Worm (Caenorhabditis elegans): Measurements from ENCODE around the gene lect-2.
A peak's percentile ranks its signal among the peaks of the same experiment; 100 is the strongest.

lect-2 gene

DNA sequence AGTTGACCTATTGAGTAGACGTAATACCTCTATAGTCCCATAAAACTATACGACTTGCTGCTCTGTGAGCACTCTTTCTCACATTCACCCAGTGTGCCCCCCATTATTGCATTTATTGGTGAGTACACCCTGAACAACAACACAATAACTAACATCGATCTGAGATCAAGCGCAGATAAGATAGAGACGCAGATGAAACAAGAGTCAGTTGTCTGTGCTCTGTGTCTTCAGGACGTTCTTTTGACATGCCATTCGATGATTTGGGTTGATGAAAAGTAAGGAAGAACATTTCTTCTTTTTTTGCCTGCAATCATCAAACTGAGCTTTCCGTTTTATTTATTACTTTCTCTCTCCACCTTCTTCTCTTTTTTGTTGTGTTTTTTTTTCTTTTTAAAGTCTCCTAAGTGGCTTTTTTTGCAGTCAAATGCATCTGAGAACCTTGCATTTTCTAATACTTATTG, at the start of gene lect-2:
TSS of gene lect-2 (plus strand) at position 411 of the 461 bp plus-strand sequence.
- TF ChIP-seq unc-55 (GFP tag; optimal IDR thresholded peaks at IDR 0.05), result peak; percentile 35
- TF ChIP-seq eyg-1 (tag; optimal IDR thresholded peaks at IDR 0.05), result no peak

ce11 chrII:5742767-5743166, 47.8 kb upstream of the lect-2 start:
- TF ChIP-seq ama-1 (optimal IDR thresholded peaks at IDR 0.05), result no peak
- TF ChIP-seq pros-1 (tag; optimal IDR thresholded peaks at IDR 0.05), result no peak
- no peak for TF ChIP-seq ahr-1 (tag; optimal IDR thresholded peaks at IDR 0.05)
- TF ChIP-seq ceh-22 (tag; optimal IDR thresholded peaks at IDR 0.05), result no peak
- TF ChIP-seq tbx-7 (tag; optimal IDR thresholded peaks at IDR 0.05), result no peak
- TF ChIP-seq pax-1 (tag; optimal IDR thresholded peaks at IDR 0.05), result no peak
- TF ChIP-seq pag-3 (tag; optimal IDR thresholded peaks at IDR 0.05; ENCODE audit: borderline replicate concordance), result no peak
- TF ChIP-seq zip-5 (tag; optimal IDR thresholded peaks at IDR 0.05), result no peak
- no peak for TF ChIP-seq unc-86 (tag; optimal IDR thresholded peaks at IDR 0.05)
- no peak for TF ChIP-seq nhr-232 (tag; optimal IDR thresholded peaks at IDR 0.05)
- no peak for TF ChIP-seq npax-4 (tag; optimal IDR thresholded peaks at IDR 0.05)
- no peak for TF ChIP-seq madf-2 (tag; optimal IDR thresholded peaks at IDR 0.05)
- TF ChIP-seq nfya-1 (tag; optimal IDR thresholded peaks at IDR 0.05), result no peak
- no peak for TF ChIP-seq C08G9.2 (tag; optimal IDR thresholded peaks at IDR 0.05)

- TF ChIP-seq Y22D7AL.16 (tag; optimal IDR thresholded peaks at IDR 0.05) (no peak), ztf-16 (tag; optimal IDR thresholded peaks at IDR 0.05) (no peak), sox-2 (GFP tag; IDR thresholded peaks at IDR 0.05) (no peak), C08G9.2 (tag; optimal IDR thresholded peaks at IDR 0.05) (no peak), lim-6 (tag; optimal IDR thresholded peaks at IDR 0.05) (no peak), pros-1 (tag; optimal IDR thresholded peaks at IDR 0.05) (no peak), hlh-15 (tag; optimal IDR thresholded peaks at IDR 0.05) (no peak), pag-3 (tag; optimal IDR thresholded peaks at IDR 0.05; ENCODE audit: borderline replicate concordance) (no peak), ahr-1 (tag; optimal IDR thresholded peaks at IDR 0.05) (no peak), che-1 (tag; optimal IDR thresholded peaks at IDR 0.05) (no peak), ceh-48 (tag; optimal IDR thresholded peaks at IDR 0.05) (no peak), ceh-31 (tag; optimal IDR thresholded peaks at IDR 0.05) (no peak)
Measured at ce11 chrII:5744342-5744741, 46.2 kb upstream of the lect-2 start.

- TF ChIP-seq che-1 (tag; optimal IDR thresholded peaks at IDR 0.05) (no peak), elt-2 (tag; optimal IDR thresholded peaks at IDR 0.05) (peak; percentile 3)
Measured at ce11 chrII:5745088-5745487, 45.4 kb upstream of the lect-2 start, which contains the start of gene F10C1.9. Gene F10C1.9 (minus strand): TSS chrII:5745284.

DNA sequence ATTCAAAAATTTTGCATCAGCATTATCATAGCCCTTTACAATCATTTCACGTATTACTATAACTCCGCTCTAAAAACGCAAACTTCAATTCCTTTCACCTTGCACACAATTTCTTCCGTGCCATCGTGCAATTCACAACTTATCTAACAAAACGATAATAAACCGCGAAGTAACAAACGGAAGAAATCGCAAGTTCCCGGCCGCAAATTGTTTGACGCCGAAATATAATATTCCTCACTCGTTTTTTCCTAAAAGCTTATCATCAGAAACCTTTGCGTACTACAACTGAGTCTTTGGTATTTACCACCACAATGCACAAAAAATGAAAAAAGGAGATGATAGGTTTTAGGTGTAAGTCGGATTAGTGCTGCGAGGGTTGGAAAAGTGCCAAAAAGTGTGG, 43.2 kb upstream of the lect-2 start:
- no peak for TF ChIP-seq eyg-1 (tag; optimal IDR thresholded peaks at IDR 0.05)
- no peak for TF ChIP-seq ama-1 (optimal IDR thresholded peaks at IDR 0.05)
- no peak for TF ChIP-seq unc-86 (tag; optimal IDR thresholded peaks at IDR 0.05)
- no peak for TF ChIP-seq elt-2 (tag; optimal IDR thresholded peaks at IDR 0.05)

- TF ChIP-seq elt-2 (tag; optimal IDR thresholded peaks at IDR 0.05) (peak; percentile 93), nhr-11 (tag; optimal IDR thresholded peaks at IDR 0.05) (no peak)
Measured at ce11 chrII:5748395-5748794, 42.1 kb upstream of the lect-2 start.

- TF ChIP-seq C08G9.2 (tag; optimal IDR thresholded peaks at IDR 0.05) (no peak), elt-2 (tag; optimal IDR thresholded peaks at IDR 0.05) (peak; percentile 92), ceh-19 (GFP tag; optimal IDR thresholded peaks at IDR 0.05) (no peak), eyg-1 (tag; optimal IDR thresholded peaks at IDR 0.05) (no peak)
Measured at ce11 chrII:5749733-5750238, 40.7 kb upstream of the lect-2 start, which contains the start of gene ifb-2. Gene ifb-2 (plus strand): TSS chrII:5750188.

DNA sequence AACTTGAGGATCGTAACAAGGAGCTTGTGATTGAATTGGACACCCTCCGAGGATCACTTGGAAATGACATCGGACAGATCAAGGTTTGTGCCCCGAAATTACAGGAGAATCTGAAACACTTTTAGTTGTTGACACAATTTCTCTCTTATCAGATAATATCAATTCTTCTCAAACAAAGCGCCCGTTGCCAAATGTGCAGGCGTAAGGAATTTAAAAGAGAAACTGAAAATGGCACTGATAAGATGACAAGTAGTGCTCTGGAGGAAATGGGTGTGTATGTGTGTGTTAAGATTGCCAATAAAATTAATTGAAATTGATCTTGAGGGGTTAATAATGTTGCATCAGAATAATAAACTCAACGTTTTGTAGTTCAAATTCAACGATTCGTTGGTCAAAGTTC, 39.2 kb upstream of the lect-2 start:
- TF ChIP-seq elt-2 (tag; optimal IDR thresholded peaks at IDR 0.05) (peak; percentile 83), hlh-8 (tag; optimal IDR thresholded peaks at IDR 0.05) (no peak), ceh-9 (tag; optimal IDR thresholded peaks at IDR 0.05) (no peak)

Measured in whole organism, late embryonic.